Worm (Caenorhabditis elegans): ENCODE data around the gene F23B12.7.

The F23B12.7 gene

DNA sequence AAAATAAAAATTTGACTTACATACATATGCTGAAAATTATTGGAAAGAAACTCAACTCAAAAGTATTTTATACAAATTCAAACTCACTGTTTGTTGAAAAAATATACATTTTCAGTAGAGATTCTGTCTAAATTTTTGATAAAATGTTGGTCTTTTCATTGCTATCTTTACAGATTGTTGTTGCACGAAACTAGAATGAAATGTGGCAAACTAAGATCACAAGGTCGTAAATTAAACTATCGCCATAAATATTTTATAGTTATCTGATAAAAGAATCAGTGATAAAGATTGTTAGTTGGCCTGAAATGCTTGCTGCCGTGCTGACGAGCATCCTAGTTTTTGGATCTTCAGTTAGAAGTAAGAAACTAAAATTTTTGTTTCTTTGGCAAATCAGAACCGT, 29.5 kb downstream of the F23B12.7 start, which contains the start of gene clec-55:
Gene clec-55, plus strand, starts transcription at position 301 of the 400 bp plus-strand sequence.
- TF ChIP-seq ztf-29 (GFP tag; IDR thresholded peaks at IDR 0.05) (no peak), klf-2 (GFP tag; conservative IDR thresholded peaks at IDR 0.05) (no peak), med-1 (GFP tag; optimal IDR thresholded peaks at IDR 0.05; ENCODE audit: insufficient read depth) (no peak), T22C8.4 (GFP tag; IDR thresholded peaks at IDR 0.05) (no peak), tab-1 (GFP tag; IDR thresholded peaks at IDR 0.05) (no peak), ref-1 (GFP tag; conservative IDR thresholded peaks at IDR 0.05) (no peak), cog-1 (tag; optimal IDR thresholded peaks at IDR 0.05) (no peak), ztf-23 (GFP tag; IDR thresholded peaks at IDR 0.05) (no peak), flt-1 (GFP tag; IDR thresholded peaks at IDR 0.05) (no peak)

- TF ChIP-seq tab-1 (GFP tag; IDR thresholded peaks at IDR 0.05) (no peak), flt-1 (GFP tag; IDR thresholded peaks at IDR 0.05) (no peak), T22C8.4 (GFP tag; IDR thresholded peaks at IDR 0.05) (no peak), ztf-23 (GFP tag; IDR thresholded peaks at IDR 0.05) (no peak), klf-2 (GFP tag; conservative IDR thresholded peaks at IDR 0.05) (no peak), ztf-29 (GFP tag; IDR thresholded peaks at IDR 0.05) (no peak), med-1 (GFP tag; optimal IDR thresholded peaks at IDR 0.05; ENCODE audit: insufficient read depth) (no peak)
Observed at ce11 chrV:14480533-14480932, 31.0 kb downstream of the F23B12.7 start.

DNA sequence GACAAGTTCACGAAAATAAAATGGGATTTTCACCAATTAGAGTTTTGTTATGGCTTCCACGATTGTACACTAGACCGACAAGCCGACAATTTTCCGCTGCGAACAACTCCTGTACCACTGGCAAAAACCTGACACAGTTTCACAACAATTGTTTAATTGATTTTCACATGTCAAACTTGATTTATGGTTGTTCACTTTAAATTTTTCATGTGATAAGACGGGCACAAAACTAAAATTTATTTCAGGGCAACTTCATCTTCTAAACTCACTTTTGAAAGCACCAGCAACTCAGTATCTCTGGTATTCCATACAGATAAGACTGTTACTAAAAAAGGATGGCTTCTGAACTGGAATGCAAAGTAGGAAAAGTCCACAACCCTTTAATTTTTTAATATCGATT, 31.9 kb downstream of the F23B12.7 start, which contains the start of gene R02D5.7:
Gene R02D5.7, minus strand, starts transcription at position 101 of the 400 bp plus-strand sequence.
- TF ChIP-seq ref-1 (GFP tag; conservative IDR thresholded peaks at IDR 0.05) (no peak), tab-1 (GFP tag; IDR thresholded peaks at IDR 0.05) (no peak), klf-2 (GFP tag; conservative IDR thresholded peaks at IDR 0.05) (no peak), ztf-29 (GFP tag; IDR thresholded peaks at IDR 0.05) (no peak), flt-1 (GFP tag; IDR thresholded peaks at IDR 0.05) (no peak), med-1 (GFP tag; optimal IDR thresholded peaks at IDR 0.05; ENCODE audit: insufficient read depth) (no peak), T22C8.4 (GFP tag; IDR thresholded peaks at IDR 0.05) (no peak), cog-1 (tag; optimal IDR thresholded peaks at IDR 0.05) (no peak), ztf-23 (GFP tag; IDR thresholded peaks at IDR 0.05) (no peak)

- TF ChIP-seq T22C8.4 (GFP tag; IDR thresholded peaks at IDR 0.05) (no peak), tab-1 (GFP tag; IDR thresholded peaks at IDR 0.05) (no peak), klf-2 (GFP tag; conservative IDR thresholded peaks at IDR 0.05) (no peak), med-1 (GFP tag; optimal IDR thresholded peaks at IDR 0.05; ENCODE audit: insufficient read depth) (no peak), ztf-29 (GFP tag; IDR thresholded peaks at IDR 0.05) (no peak), ztf-23 (GFP tag; IDR thresholded peaks at IDR 0.05) (no peak), cog-1 (tag; optimal IDR thresholded peaks at IDR 0.05) (no peak), flt-1 (GFP tag; IDR thresholded peaks at IDR 0.05) (no peak), ref-1 (GFP tag; conservative IDR thresholded peaks at IDR 0.05) (no peak)
Observed at ce11 chrV:14481987-14482386, 32.5 kb downstream of the F23B12.7 start, which contains the start of gene R02D5.10. R02D5.10 (plus strand) TSS chrV:14482287.

- TF ChIP-seq klf-2 (GFP tag; conservative IDR thresholded peaks at IDR 0.05) (no peak), ztf-29 (GFP tag; IDR thresholded peaks at IDR 0.05) (no peak), ref-1 (GFP tag; conservative IDR thresholded peaks at IDR 0.05) (no peak), tab-1 (GFP tag; IDR thresholded peaks at IDR 0.05) (no peak), flt-1 (GFP tag; IDR thresholded peaks at IDR 0.05) (no peak), ztf-23 (GFP tag; IDR thresholded peaks at IDR 0.05) (no peak), T22C8.4 (GFP tag; IDR thresholded peaks at IDR 0.05) (no peak), med-1 (GFP tag; optimal IDR thresholded peaks at IDR 0.05; ENCODE audit: insufficient read depth) (no peak)
Observed at ce11 chrV:14482728-14483210, 33.3 kb downstream of the F23B12.7 start, which contains the start of gene R02D5.3. R02D5.3 (plus strand) TSS chrV:14483160.

ce11 chrV:14484582-14484981, 35.1 kb downstream of the F23B12.7 start, which contains the start of gene R02D5.4:
R02D5.4 (minus strand) TSS chrV:14484682.
- no peak for TF ChIP-seq ztf-29 (GFP tag; IDR thresholded peaks at IDR 0.05)
- no peak for TF ChIP-seq cog-1 (tag; optimal IDR thresholded peaks at IDR 0.05)
- no peak for TF ChIP-seq ref-1 (GFP tag; conservative IDR thresholded peaks at IDR 0.05)
- no peak for TF ChIP-seq med-1 (GFP tag; optimal IDR thresholded peaks at IDR 0.05; ENCODE audit: insufficient read depth)
- no peak for TF ChIP-seq flt-1 (GFP tag; IDR thresholded peaks at IDR 0.05)
- no peak for TF ChIP-seq T22C8.4 (GFP tag; IDR thresholded peaks at IDR 0.05)
- no peak for TF ChIP-seq klf-2 (GFP tag; conservative IDR thresholded peaks at IDR 0.05)

ce11 chrV:14491097-14491496, 41.6 kb downstream of the F23B12.7 start:
- no peak for TF ChIP-seq ref-1 (GFP tag; conservative IDR thresholded peaks at IDR 0.05)
- no peak for TF ChIP-seq T22C8.4 (GFP tag; IDR thresholded peaks at IDR 0.05)
- TF ChIP-seq tab-1 (GFP tag; IDR thresholded peaks at IDR 0.05), result no peak
- no peak for TF ChIP-seq cog-1 (tag; optimal IDR thresholded peaks at IDR 0.05)
- TF ChIP-seq ztf-23 (GFP tag; IDR thresholded peaks at IDR 0.05), result no peak
- no peak for TF ChIP-seq flt-1 (GFP tag; IDR thresholded peaks at IDR 0.05)
- TF ChIP-seq med-1 (GFP tag; optimal IDR thresholded peaks at IDR 0.05; ENCODE audit: insufficient read depth), result no peak
- no peak for TF ChIP-seq klf-2 (GFP tag; conservative IDR thresholded peaks at IDR 0.05)
- no peak for TF ChIP-seq ztf-29 (GFP tag; IDR thresholded peaks at IDR 0.05)

ce11 chrV:14493665-14494064, 44.2 kb downstream of the F23B12.7 start:
- TF ChIP-seq ztf-29 (GFP tag; IDR thresholded peaks at IDR 0.05) (no peak), flt-1 (GFP tag; IDR thresholded peaks at IDR 0.05) (no peak), cog-1 (tag; optimal IDR thresholded peaks at IDR 0.05) (no peak), tab-1 (GFP tag; IDR thresholded peaks at IDR 0.05) (no peak), ref-1 (GFP tag; conservative IDR thresholded peaks at IDR 0.05) (no peak), ztf-23 (GFP tag; IDR thresholded peaks at IDR 0.05) (no peak), med-1 (GFP tag; optimal IDR thresholded peaks at IDR 0.05; ENCODE audit: insufficient read depth) (no peak), T22C8.4 (GFP tag; IDR thresholded peaks at IDR 0.05) (no peak), klf-2 (GFP tag; conservative IDR thresholded peaks at IDR 0.05) (no peak)

DNA sequence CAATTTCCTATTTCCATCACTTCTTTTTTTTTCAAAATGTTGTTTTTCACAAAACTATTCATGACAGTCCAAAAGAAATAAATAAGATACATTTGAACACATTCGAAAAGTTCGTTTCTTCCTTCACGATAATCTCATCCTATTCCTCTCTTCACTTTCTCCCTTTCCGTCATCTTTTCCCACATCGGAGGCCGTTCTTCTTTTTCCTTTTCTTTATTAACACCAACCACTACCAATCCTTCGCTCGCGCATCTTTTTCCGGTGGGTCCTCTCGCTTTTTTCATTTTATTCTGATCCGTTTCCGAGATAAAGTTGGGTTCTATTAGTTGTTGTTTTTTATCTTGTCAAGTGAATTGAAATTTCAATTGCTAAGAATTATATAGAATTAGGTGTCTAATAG, 46.0 kb downstream of the F23B12.7 start:
- no peak for TF ChIP-seq T22C8.4 (GFP tag; IDR thresholded peaks at IDR 0.05)
- no peak for TF ChIP-seq med-1 (GFP tag; optimal IDR thresholded peaks at IDR 0.05; ENCODE audit: insufficient read depth)
- TF ChIP-seq ztf-23 (GFP tag; IDR thresholded peaks at IDR 0.05), result no peak
- TF ChIP-seq ztf-29 (GFP tag; IDR thresholded peaks at IDR 0.05), result no peak
- no peak for TF ChIP-seq cog-1 (tag; optimal IDR thresholded peaks at IDR 0.05)
- TF ChIP-seq klf-2 (GFP tag; conservative IDR thresholded peaks at IDR 0.05), result no peak
- TF ChIP-seq tab-1 (GFP tag; IDR thresholded peaks at IDR 0.05), result no peak
- TF ChIP-seq flt-1 (GFP tag; IDR thresholded peaks at IDR 0.05), result no peak
- TF ChIP-seq ref-1 (GFP tag; conservative IDR thresholded peaks at IDR 0.05), result no peak
